Fruit fly (Drosophila melanogaster): ENCODE data around the gene CG13005.

CG13005 gene

DNA sequence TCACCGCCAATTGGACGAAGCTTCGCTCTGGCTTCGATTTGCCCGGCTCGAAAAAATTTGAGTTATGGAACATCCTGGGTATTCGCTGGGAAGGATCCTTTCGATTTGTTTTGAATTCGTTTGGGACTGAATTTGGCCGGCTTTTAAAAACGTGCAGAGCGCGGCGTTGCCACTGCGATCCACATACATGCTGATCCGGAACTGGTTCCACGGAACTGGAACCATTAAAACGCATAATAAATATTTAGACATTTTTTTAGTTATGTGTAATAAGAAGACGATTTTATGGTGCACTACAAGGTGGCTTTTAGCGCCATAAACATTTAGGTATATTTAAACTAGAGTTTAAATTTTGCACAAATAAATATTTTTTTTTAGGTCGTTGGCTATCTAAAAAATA, 12.4 kb upstream of the CG13005 start, which contains the start of gene Rrp45 (continued):
- no peak for TF ChIP-seq luna (GFP tag; optimal IDR thresholded peaks at IDR 0.05)
- TF ChIP-seq CG17328 (GFP tag; IDR thresholded peaks at IDR 0.05): no peak
- no peak for TF ChIP-seq CG9817 (tag; optimal IDR thresholded peaks at IDR 0.05)
- TF ChIP-seq CG4360 (GFP tag; IDR thresholded peaks at IDR 0.05): no peak
- no peak for TF ChIP-seq chinmo (GFP tag; IDR thresholded peaks at IDR 0.05; ENCODE audit: partially characterized antibody)
- peak; percentile 37 for TF ChIP-seq MESR4 (GFP tag; optimal IDR thresholded peaks at IDR 0.05)
- peak; percentile 9 for TF ChIP-seq sens (GFP tag)
- TF ChIP-seq MTF-1 (GFP tag; optimal IDR thresholded peaks at IDR 0.05; ENCODE audit: borderline replicate concordance): no peak
- TF ChIP-seq Pdp1 (GFP tag; optimal IDR thresholded peaks at IDR 0.05): no peak
- TF ChIP-seq CG8478 (optimal IDR thresholded peaks at IDR 0.05): no peak
- TF ChIP-seq cas (GFP tag; IDR thresholded peaks at IDR 0.05): no peak
- TF ChIP-seq CG3065 (GFP tag; optimal IDR thresholded peaks at IDR 0.05): no peak
- TF ChIP-seq Dip3 (GFP tag; optimal IDR thresholded peaks at IDR 0.05): no peak
- TF ChIP-seq nerfin-1 (tag; optimal IDR thresholded peaks at IDR 0.05): no peak
- TF ChIP-seq scrt (GFP tag; optimal IDR thresholded peaks at IDR 0.05): no peak
- TF ChIP-seq CG8359 (GFP tag; optimal IDR thresholded peaks at IDR 0.05; ENCODE audit: borderline replicate concordance): no peak
- no peak for TF ChIP-seq Dad (GFP tag; optimal IDR thresholded peaks at IDR 0.05)
- no peak for TF ChIP-seq sob (GFP tag; IDR thresholded peaks at IDR 0.05)
- TF ChIP-seq Gsc (GFP tag; IDR thresholded peaks at IDR 0.05): no peak
- no peak for TF ChIP-seq CG3838 (GFP tag; optimal IDR thresholded peaks at IDR 0.05)
- TF ChIP-seq chn (GFP tag; optimal IDR thresholded peaks at IDR 0.05): no peak
- no peak for TF ChIP-seq pho (GFP tag; optimal IDR thresholded peaks at IDR 0.05)
- TF ChIP-seq Hr78 (GFP tag; optimal IDR thresholded peaks at IDR 0.05): no peak
- no peak for TF ChIP-seq CG2678 (tag; optimal IDR thresholded peaks at IDR 0.05)
- peak; percentile 66 for TF ChIP-seq dm (GFP tag; optimal IDR thresholded peaks at IDR 0.05)
- no peak for TF ChIP-seq lab (GFP tag; optimal IDR thresholded peaks at IDR 0.05)
- TF ChIP-seq Aef1 (GFP tag; IDR thresholded peaks at IDR 0.05): no peak
- TF ChIP-seq sens-2 (GFP tag; IDR thresholded peaks at IDR 0.05): no peak
- no peak for TF ChIP-seq CG7928 (GFP tag; optimal IDR thresholded peaks at IDR 0.05)
- TF ChIP-seq CG12071 (GFP tag; optimal IDR thresholded peaks at IDR 0.05): no peak
- TF ChIP-seq CG10431 (GFP tag; optimal IDR thresholded peaks at IDR 0.05): peak; percentile 96
- TF ChIP-seq Usf (GFP tag; optimal IDR thresholded peaks at IDR 0.05): no peak
- no peak for TF ChIP-seq CG12391 (tag; optimal IDR thresholded peaks at IDR 0.05)
- TF ChIP-seq CG18619 (GFP tag; optimal IDR thresholded peaks at IDR 0.05): no peak
- TF ChIP-seq Lpt (GFP tag; optimal IDR thresholded peaks at IDR 0.05): no peak
- TF ChIP-seq Drgx (GFP tag; IDR thresholded peaks at IDR 0.05): no peak
- no peak for TF ChIP-seq bigmax (GFP tag; optimal IDR thresholded peaks at IDR 0.05)
- TF ChIP-seq unc-4 (GFP tag; IDR thresholded peaks at IDR 0.05; ENCODE audit: partially characterized antibody): no peak
- no peak for TF ChIP-seq CG14710 (tag; optimal IDR thresholded peaks at IDR 0.05)
- no peak for TF ChIP-seq bbx (GFP tag; IDR thresholded peaks at IDR 0.05; ENCODE audit: partially characterized antibody)
- no peak for TF ChIP-seq Sin3A (optimal IDR thresholded peaks at IDR 0.05)
- no peak for TF ChIP-seq HLH4C (GFP tag; IDR thresholded peaks at IDR 0.05; ENCODE audit: partially characterized antibody)
- no peak for TF ChIP-seq CG10274 (GFP tag; optimal IDR thresholded peaks at IDR 0.05)
- no peak for TF ChIP-seq HLH3B (GFP tag; IDR thresholded peaks at IDR 0.05)
- TF ChIP-seq tna (GFP tag; IDR thresholded peaks at IDR 0.05; ENCODE audit: partially characterized antibody): no peak
- no peak for TF ChIP-seq ssp (GFP tag; IDR thresholded peaks at IDR 0.05)
- peak; percentile 50 for TF ChIP-seq E2f2 (GFP tag; IDR thresholded peaks at IDR 0.05)
- no peak for TF ChIP-seq GATAe (GFP tag; conservative IDR thresholded peaks at IDR 0.05)
- no peak for TF ChIP-seq vfl (GFP tag; optimal IDR thresholded peaks at IDR 0.05)
- no peak for TF ChIP-seq crp (GFP tag; optimal IDR thresholded peaks at IDR 0.05)
- no peak for TF ChIP-seq chif (GFP tag; optimal IDR thresholded peaks at IDR 0.05)

Data from whole organism, embryonic.